Worm (Caenorhabditis elegans) whole organism, L4 larva: ENCODE measurements around the gene T28C6.11.

Source experiments
- lin-39 ChIP-seq: fragments of 150-350 bp; optimal IDR thresholded peaks from 2 replicates; lab custom pipeline; 2014; ENCODE audit warnings: missing biosample characterization, missing genetic modification reagents, missing genetic modification characterization
- madf-9 ChIP-seq: fragments of 200-800 bp; sonication (Bioruptor generic); conservative IDR thresholded peaks from 2 replicates; pipeline ENCODE4 v1.3.6; 2022; ENCODE audit warnings: missing genetic modification reagents, missing genetic modification characterization, missing compliant biosample characterization
- nhr-28 ChIP-seq: fragments of 150-350 bp; optimal IDR thresholded peaks from 2 replicates; lab custom pipeline; 2014; ENCODE audit warnings: missing biosample characterization, missing genetic modification characterization
- nhr-76 ChIP-seq: fragments of 150-350 bp; optimal IDR thresholded peaks from 2 replicates; lab custom pipeline; 2014; ENCODE audit warnings: missing biosample characterization, missing genetic modification characterization
- pha-4 ChIP-seq, 2 experiments: fragments of 150-350 bp in 1 of 2; fragments of 200-800 bp in 1 of 2; sonication (Bioruptor generic) in 1 of 2; IDR thresholded peaks in 1 of 2; optimal IDR thresholded peaks in 1 of 2; 2 replicates each; pipeline versions ENCODE4 v1.3.6 to Lab custom; 2014 to 2022; ENCODE audit warnings: missing genetic modification characterization in 2 of 2, missing genetic modification reagents in 2 of 2, missing biosample characterization in 1 of 2, missing compliant biosample characterization in 1 of 2
- pqm-1 ChIP-seq: sonication (generic microtip); optimal IDR thresholded peaks from 2 replicates; lab custom pipeline; 2017; ENCODE audit warnings: missing biosample characterization, missing genetic modification characterization
- snpc-4 ChIP-seq: fragments of 150-350 bp; optimal IDR thresholded peaks from 2 replicates; lab custom pipeline; 2014; ENCODE audit warnings: missing biosample characterization, missing genetic modification characterization

ce11 chrIV:8816029-8816428, 24.0 kb downstream of the T28C6.11 start, which contains the start of gene grsp-2:
- no peak for TF ChIP-seq nhr-76 (tag; lab: Kevin White, UChicago)
- TF ChIP-seq pha-4 (GFP tag; IDR thresholded peaks at IDR 0.05; lab: Robert Waterston, UW) = no peak
- no peak for TF ChIP-seq pha-4 (tag; optimal IDR thresholded peaks at IDR 0.05; lab: Kevin White, UChicago)
- TF ChIP-seq lin-39 (tag; lab: Kevin White, UChicago) = no peak
- no peak for TF ChIP-seq nhr-28
- TF ChIP-seq madf-9 (GFP tag; lab: Robert Waterston, UW) = no peak
- TF ChIP-seq snpc-4 (tag; lab: Kevin White, UChicago) = no peak
- TF ChIP-seq pqm-1 (tag; lab: Kevin White, UChicago) = no peak
